Fruit fly (Drosophila melanogaster) whole organism, embryonic: ENCODE measurements around the gene CG15506.

ENCODE experiments used
- ATbp ChIP-seq: fragments of 200-800 bp; sonication (Bioruptor generic); optimal IDR thresholded peaks from 2 replicates; lab custom pipeline; 2017; ENCODE audit warnings: missing biosample characterization, mild to moderate bottlenecking, missing genetic modification characterization, missing genetic modification reagents
- Adf1 ChIP-seq: fragments of 200-800 bp; sonication (Bioruptor generic); IDR thresholded peaks from 2 replicates; pipeline ENCODE4 v1.3.6; 2022; ENCODE audit warnings: missing biosample characterization, missing genetic modification characterization
- Asciz ChIP-seq: fragments of 200-800 bp; sonication (Bioruptor generic); optimal IDR thresholded peaks from 2 replicates; lab custom pipeline; 2017; ENCODE audit warnings: missing biosample characterization, mild to moderate bottlenecking, missing genetic modification characterization, missing genetic modification reagents
- B-H1 ChIP-seq: fragments of 200-800 bp; sonication (Bioruptor generic); IDR thresholded peaks from 3 replicates; pipeline ENCODE4 v1.3.6; 2022; ENCODE audit warnings: missing biosample characterization, missing genetic modification characterization
- CG11504 ChIP-seq: fragments of 200-800 bp; sonication (Bioruptor generic); optimal IDR thresholded peaks from 3 replicates; lab custom pipeline; 2019; ENCODE audit warnings: missing biosample characterization, mild to moderate bottlenecking, missing genetic modification characterization, moderate library complexity
- CG11696 ChIP-seq: fragments of 200-800 bp; sonication (Bioruptor generic); IDR thresholded peaks from 2 replicates; pipeline ENCODE4 v1.3.6; 2022; ENCODE audit warnings: missing biosample characterization, missing genetic modification characterization
- CG12155 ChIP-seq: fragments of 200-800 bp; sonication (Bioruptor generic); optimal IDR thresholded peaks from 3 replicates; lab custom pipeline; 2016; ENCODE audit warnings: missing biosample characterization, missing genetic modification characterization
- CG14050 ChIP-seq: fragments of 200-800 bp; sonication (Bioruptor generic); IDR thresholded peaks from 3 replicates; pipeline ENCODE4 v1.3.6; 2022; ENCODE audit warnings: missing biosample characterization, missing genetic modification characterization
- CG15011 ChIP-seq: fragments of 200-800 bp; sonication (Bioruptor generic); optimal IDR thresholded peaks from 3 replicates; lab custom pipeline; 2018; ENCODE audit warnings: missing biosample characterization, mild to moderate bottlenecking, missing genetic modification characterization
- CG17612 ChIP-seq: fragments of 200-800 bp; sonication (Bioruptor generic); IDR thresholded peaks from 2 replicates; pipeline ENCODE4 v1.3.6; 2022; ENCODE audit warnings: missing biosample characterization, missing genetic modification characterization
- CG30020 ChIP-seq: fragments of 200-800 bp; optimal IDR thresholded peaks from 2 replicates; lab custom pipeline; 2019; ENCODE audit warnings: missing biosample characterization, mild to moderate bottlenecking, missing genetic modification characterization, moderate library complexity
- CG31224 ChIP-seq: fragments of 200-800 bp; sonication (Bioruptor generic); IDR thresholded peaks from 2 replicates; pipeline ENCODE4 v1.3.6; 2022; ENCODE audit warnings: missing biosample characterization, missing genetic modification characterization
- CG31388 ChIP-seq: fragments of 200-800 bp; sonication (Bioruptor generic); optimal IDR thresholded peaks from 2 replicates; lab custom pipeline; 2016; ENCODE audit warnings: missing biosample characterization, missing genetic modification characterization
- CG31441 ChIP-seq: fragments of 200-800 bp; sonication (Bioruptor generic); IDR thresholded peaks from 2 replicates; pipeline ENCODE4 v1.3.6; 2022; ENCODE audit warnings: missing biosample characterization, missing genetic modification characterization
- CG34422 ChIP-seq: fragments of 200-800 bp; sonication (Bioruptor generic); IDR thresholded peaks from 3 replicates; pipeline ENCODE4 v1.3.6; 2022; ENCODE audit warnings: missing biosample characterization, missing genetic modification characterization
- CG6791 ChIP-seq: fragments of 200-800 bp; sonication (Bioruptor generic); IDR thresholded peaks from 3 replicates; pipeline ENCODE4 v1.3.6; 2022; ENCODE audit warnings: missing biosample characterization, missing genetic modification characterization; ENCODE audit not compliant: partially characterized antibody
- CG6813 ChIP-seq: fragments of 200-800 bp; sonication (Bioruptor generic); optimal IDR thresholded peaks from 2 replicates; lab custom pipeline; 2017; ENCODE audit warnings: missing biosample characterization, missing genetic modification characterization, mild to moderate bottlenecking, moderate library complexity, missing genetic modification reagents
- CG7745 ChIP-seq: fragments of 200-800 bp; sonication (Bioruptor generic); optimal IDR thresholded peaks from 2 replicates; lab custom pipeline; 2018; ENCODE audit warnings: missing biosample characterization, mild to moderate bottlenecking, missing genetic modification characterization, moderate library complexity
- CG8924 ChIP-seq: fragments of 200-800 bp; optimal IDR thresholded peaks from 3 replicates; lab custom pipeline; 2019; ENCODE audit warnings: missing biosample characterization, mild to moderate bottlenecking, missing genetic modification characterization, moderate library complexity
- CG8944 ChIP-seq: fragments of 200-800 bp; sonication (Bioruptor generic); optimal IDR thresholded peaks from 3 replicates; lab custom pipeline; 2016; ENCODE audit warnings: missing biosample characterization, missing genetic modification characterization
- CG9609 ChIP-seq: fragments of 200-800 bp; sonication (Bioruptor generic); optimal IDR thresholded peaks from 3 replicates; lab custom pipeline; 2016; ENCODE audit warnings: missing biosample characterization, missing genetic modification characterization
- CTCF ChIP-seq: fragments of 200-800 bp; sonication (Bioruptor generic); optimal IDR thresholded peaks from 2 replicates; lab custom pipeline; 2017; ENCODE audit warnings: missing biosample characterization, mild to moderate bottlenecking, missing genetic modification characterization, moderate library complexity
- Chrac-16 ChIP-seq: fragments of 200-800 bp; sonication (Bioruptor generic); optimal IDR thresholded peaks from 3 replicates; lab custom pipeline; 2016; ENCODE audit warnings: missing biosample characterization, missing genetic modification characterization
- E2f1 ChIP-seq: fragments of 200-800 bp; sonication (Bioruptor generic); IDR thresholded peaks from 2 replicates; pipeline ENCODE4 v1.3.6; 2022; ENCODE audit warnings: missing biosample characterization, missing genetic modification characterization
- HLH3B ChIP-seq: fragments of 200-800 bp; sonication (Bioruptor generic); IDR thresholded peaks from 2 replicates; pipeline ENCODE4 v1.3.6; 2022; ENCODE audit warnings: missing biosample characterization, missing genetic modification characterization
- HLH54F ChIP-seq: fragments of 200-800 bp; sonication (Bioruptor generic); optimal IDR thresholded peaks from 3 replicates; lab custom pipeline; 2016; ENCODE audit warnings: missing biosample characterization, missing genetic modification characterization
- Meics ChIP-seq: fragments of 200-800 bp; sonication (Bioruptor generic); optimal IDR thresholded peaks from 2 replicates; lab custom pipeline; 2017; ENCODE audit warnings: missing biosample characterization, mild to moderate bottlenecking, missing genetic modification characterization
- NFAT ChIP-seq: fragments of 200-800 bp; sonication (Bioruptor generic); IDR thresholded peaks from 2 replicates; pipeline ENCODE4 v1.3.6; 2022; ENCODE audit warnings: missing biosample characterization, missing genetic modification characterization
- TFAM ChIP-seq: fragments of 200-800 bp; sonication (Bioruptor generic); optimal IDR thresholded peaks from 2 replicates; lab custom pipeline; 2017; ENCODE audit warnings: missing biosample characterization, missing genetic modification characterization, inconsistent platforms
- Usf ChIP-seq: fragments of 200-800 bp; sonication (Bioruptor generic); optimal IDR thresholded peaks from 2 replicates; lab custom pipeline; 2017; ENCODE audit warnings: missing genotype, missing biosample characterization, missing genetic modification characterization
- YL-1 ChIP-seq: fragments of 200-800 bp; sonication (Bioruptor generic); optimal IDR thresholded peaks from 3 replicates; lab custom pipeline; 2017; ENCODE audit warnings: missing biosample characterization, mild to moderate bottlenecking, missing genetic modification characterization
- croc ChIP-seq: fragments of 200-800 bp; sonication (Bioruptor generic); conservative IDR thresholded peaks from 3 replicates; pipeline ENCODE4 v1.3.6; 2022; ENCODE audit warnings: missing biosample characterization, missing genetic modification characterization
- dm ChIP-seq: fragments of 200-800 bp; sonication (Bioruptor generic); optimal IDR thresholded peaks from 3 replicates; lab custom pipeline; 2016; ENCODE audit warnings: missing biosample characterization, missing genetic modification characterization
- dpn ChIP-seq, 2 experiments: fragments of 200-800 bp; sonication (Bioruptor generic); optimal IDR thresholded peaks; 3 replicates each; lab custom pipeline; 2016; ENCODE audit warnings: missing biosample characterization in 2 of 2, missing genetic modification characterization in 2 of 2
- ems ChIP-seq: fragments of 200-800 bp; sonication (Bioruptor generic); optimal IDR thresholded peaks from 3 replicates; lab custom pipeline; 2016; ENCODE audit warnings: missing biosample characterization, missing genetic modification characterization
- ewg ChIP-seq: fragments of 200-800 bp; sonication (Bioruptor generic); optimal IDR thresholded peaks from 3 replicates; lab custom pipeline; 2017; ENCODE audit warnings: mild to moderate bottlenecking, missing biosample characterization, missing genetic modification reagents, missing genetic modification characterization
- fd3F ChIP-seq: fragments of 200-800 bp; sonication (Bioruptor generic); optimal IDR thresholded peaks from 2 replicates; lab custom pipeline; 2018; ENCODE audit warnings: missing biosample characterization, mild to moderate bottlenecking, missing genetic modification characterization, moderate library complexity
- h ChIP-seq: fragments of >200 bp; optimal IDR thresholded peaks from 2 replicates; lab custom pipeline; 2017
- jigr1 ChIP-seq: fragments of 200-800 bp; sonication (Bioruptor generic); IDR thresholded peaks from 3 replicates; pipeline ENCODE4 v1.3.6; 2022; ENCODE audit warnings: missing biosample characterization, missing genetic modification characterization
- kay ChIP-seq: fragments of 200-800 bp; sonication (Bioruptor generic); optimal IDR thresholded peaks from 2 replicates; lab custom pipeline; 2016; ENCODE audit warnings: missing biosample characterization, missing genetic modification characterization
- lab ChIP-seq: fragments of 200-800 bp; sonication (Bioruptor generic); optimal IDR thresholded peaks from 3 replicates; lab custom pipeline; 2017; ENCODE audit warnings: missing biosample characterization, missing genetic modification characterization, mild to moderate bottlenecking, moderate library complexity, missing genetic modification reagents
- luna ChIP-seq: fragments of 200-800 bp; sonication (Bioruptor generic); optimal IDR thresholded peaks from 2 replicates; lab custom pipeline; 2016; ENCODE audit warnings: missing biosample characterization, missing genetic modification characterization
- nerfin-2 ChIP-seq: fragments of 200-800 bp; sonication (Bioruptor generic); IDR thresholded peaks from 2 replicates; pipeline ENCODE4 v1.3.6; 2022; ENCODE audit warnings: missing biosample characterization, missing genetic modification characterization; ENCODE audit not compliant: partially characterized antibody
- row ChIP-seq: fragments of 200-800 bp; sonication (Bioruptor generic); IDR thresholded peaks from 3 replicates; pipeline ENCODE4 v1.3.6; 2022; ENCODE audit warnings: missing biosample characterization, missing genetic modification characterization
- salm ChIP-seq: fragments of 200-800 bp; sonication (Bioruptor generic); optimal IDR thresholded peaks from 2 replicates; lab custom pipeline; 2018; ENCODE audit warnings: missing biosample characterization, mild to moderate bottlenecking, missing genetic modification characterization
- shn ChIP-seq: fragments of 200-800 bp; sonication (Bioruptor generic); optimal IDR thresholded peaks from 3 replicates; lab custom pipeline; 2016; ENCODE audit warnings: missing biosample characterization, missing genetic modification characterization
- sisA ChIP-seq: fragments of 200-800 bp; sonication (Bioruptor generic); IDR thresholded peaks from 2 replicates; pipeline ENCODE4 v1.3.6; 2022; ENCODE audit warnings: missing biosample characterization, missing genetic modification characterization
- slp2 ChIP-seq: fragments of 200-800 bp; sonication (Bioruptor generic); optimal IDR thresholded peaks from 2 replicates; lab custom pipeline; 2016; ENCODE audit warnings: missing biosample characterization, missing genetic modification characterization
- stc ChIP-seq: fragments of 200-800 bp; sonication (Bioruptor generic); IDR thresholded peaks from 2 replicates; pipeline ENCODE4 v1.3.6; 2022; ENCODE audit warnings: missing biosample characterization, missing genetic modification characterization
- tup ChIP-seq: fragments of 200-800 bp; sonication (Bioruptor generic); optimal IDR thresholded peaks from 2 replicates; lab custom pipeline; 2016; ENCODE audit warnings: missing biosample characterization, mild to moderate bottlenecking, missing genetic modification characterization, moderate library complexity
- wdn ChIP-seq: fragments of 200-800 bp; sonication (Bioruptor generic); IDR thresholded peaks from 2 replicates; pipeline ENCODE4 v1.3.6; 2022; ENCODE audit warnings: missing biosample characterization, missing genetic modification characterization

The CG15506 gene

DNA sequence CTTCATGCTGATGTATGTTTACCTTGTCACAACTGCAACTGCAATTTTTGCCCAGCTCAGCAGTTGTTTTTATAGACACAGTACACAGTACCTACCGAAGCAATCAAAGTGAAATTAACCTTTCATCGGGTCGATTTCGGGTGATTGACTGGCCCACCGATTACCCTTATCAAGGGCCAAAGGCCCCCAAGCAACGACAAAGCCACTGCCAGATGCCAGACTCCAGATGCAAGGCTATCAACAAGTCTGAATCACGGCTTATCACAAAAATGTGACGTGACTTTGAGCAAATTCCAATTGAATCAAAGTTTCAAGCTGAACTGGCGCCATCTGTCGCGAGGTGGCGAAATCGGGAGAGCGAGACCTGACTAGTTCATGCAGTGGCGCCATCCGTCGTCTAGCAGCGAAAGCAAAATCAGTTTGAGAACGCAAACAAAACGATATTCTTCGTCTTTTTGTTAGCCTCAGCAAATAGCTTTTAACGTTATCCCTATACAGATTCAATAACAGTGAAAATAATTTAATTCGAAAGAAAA is 1.6 kb upstream of the CG15506 start, which contains the start of gene Obp99b (continued):
- TF ChIP-seq CG17612 (GFP tag; lab: Robert Waterston, UW) (peak; percentile 57; the same call in 1 of the 2 replicates), CG7745 (tag; lab: Kevin White, UChicago) (peak; percentile 49), stc (GFP tag; lab: Robert Waterston, UW) (peak; percentile 77), CG11504 (tag; lab: Kevin White, UChicago) (peak; percentile 58), HLH3B (GFP tag; lab: Robert Waterston, UW) (peak; percentile 80), ewg (GFP tag; lab: Kevin White, UChicago) (peak; percentile 80), YL-1 (peak; percentile 52), CG30020 (tag; lab: Kevin White, UChicago) (no peak), Usf (GFP tag; lab: Kevin White, UChicago) (peak; percentile 23), luna (GFP tag; lab: Kevin White, UChicago) (no peak), salm (peak; percentile 10), sisA (peak; percentile 61), CG6813 (GFP tag; lab: Kevin White, UChicago) (peak; percentile 82), B-H1 (GFP tag; lab: Robert Waterston, UW) (peak; percentile 61; the same call in 2 of the 3 replicates), dpn (GFP tag; optimal IDR thresholded peaks at IDR 0.05; lab: Kevin White, UChicago) (peak; percentile 76 to 78), fd3F (GFP tag; lab: Kevin White, UChicago) (peak; percentile 43), CG15011 (GFP tag; lab: Kevin White, UChicago) (peak; percentile 48), nerfin-2 (GFP tag; lab: Robert Waterston, UW) (no peak), CTCF (GFP tag; lab: Kevin White, UChicago) (peak; percentile 94), slp2 (GFP tag; lab: Kevin White, UChicago) (peak; percentile 79), dm (GFP tag; lab: Kevin White, UChicago) (peak; percentile 70), ems (GFP tag; lab: Kevin White, UChicago) (peak; percentile 64), Adf1 (peak; percentile 25), h (lab: Kevin White, UChicago) (peak; percentile 76), shn (GFP tag; lab: Kevin White, UChicago) (peak; percentile 89), CG6791 (no peak), kay (no peak), CG8924 (peak; percentile 11), CG34422 (GFP tag; lab: Robert Waterston, UW) (peak; percentile 74; the same call in 2 of the 3 replicates), CG9609 (GFP tag; lab: Kevin White, UChicago) (peak; percentile 76), TFAM (GFP tag; lab: Kevin White, UChicago) (peak; percentile 51), CG12155 (peak; percentile 45), CG11696 (GFP tag; lab: Robert Waterston, UW) (peak; percentile 61), Meics (GFP tag; lab: Kevin White, UChicago) (peak; percentile 85), row (GFP tag; lab: Robert Waterston, UW) (peak; percentile 29; the same call in 1 of the 3 replicates), HLH54F (GFP tag; lab: Kevin White, UChicago) (peak; percentile 14), ATbp (peak; percentile 82), CG14050 (peak; percentile 61; the same call in 2 of the 3 replicates), CG31224 (GFP tag; lab: Robert Waterston, UW) (peak; percentile 58; the same call in 1 of the 2 replicates), E2f1 (GFP tag; lab: Robert Waterston, UW) (peak; percentile 71), CG8944 (peak; percentile 74), wdn (0 out of 2 replicates have a peak, but pooled peaks have one; percentile 46), jigr1 (GFP tag; lab: Robert Waterston, UW) (no peak), Asciz (GFP tag; lab: Kevin White, UChicago) (peak; percentile 84), NFAT (GFP tag; lab: Robert Waterston, UW) (peak; percentile 90), tup (peak; percentile 33), lab (GFP tag; lab: Kevin White, UChicago) (peak; percentile 71), croc (GFP tag; lab: Robert Waterston, UW) (peak; percentile 48; the same call in 2 of the 3 replicates), Chrac-16 (GFP tag; lab: Kevin White, UChicago) (peak; percentile 75), CG31441 (GFP tag; lab: Robert Waterston, UW) (peak; percentile 53), CG31388 (GFP tag; lab: Kevin White, UChicago) (peak; percentile 14)
